Fruit fly (Drosophila melanogaster): ENCODE data around the gene CG3246.

The CG3246 gene

dm6 chr2L:3477057-3477755 is 15.5 kb upstream of the CG3246 start (continued):
- TF ChIP-seq zf30C (GFP tag; optimal IDR thresholded peaks at IDR 0.05), result no peak
- no peak for TF ChIP-seq CG31441 (GFP tag; IDR thresholded peaks at IDR 0.05)
- TF ChIP-seq wor (GFP tag; IDR thresholded peaks at IDR 0.05), result no peak
- no peak for TF ChIP-seq CG11696 (GFP tag; IDR thresholded peaks at IDR 0.05)
- no peak for TF ChIP-seq fd64A (GFP tag; optimal IDR thresholded peaks at IDR 0.05)
- TF ChIP-seq D19B (GFP tag; optimal IDR thresholded peaks at IDR 0.05), result peak; percentile 96
- TF ChIP-seq CG9817 (tag; optimal IDR thresholded peaks at IDR 0.05), result peak; percentile 39
- TF ChIP-seq cas (GFP tag; IDR thresholded peaks at IDR 0.05), result no peak
- no peak for TF ChIP-seq CkIIα-i1 (GFP tag; IDR thresholded peaks at IDR 0.05)
- no peak for TF ChIP-seq eyg (GFP tag; optimal IDR thresholded peaks at IDR 0.05)
- TF ChIP-seq CG6272 (GFP tag; IDR thresholded peaks at IDR 0.05), result no peak
- TF ChIP-seq bsh (GFP tag; optimal IDR thresholded peaks at IDR 0.05), result peak; percentile 13 to 28
- TF ChIP-seq Lpt (GFP tag; optimal IDR thresholded peaks at IDR 0.05), result no peak
- TF ChIP-seq CG6689 (GFP tag; IDR thresholded peaks at IDR 0.05), result no peak
- peak; percentile 50 for TF ChIP-seq Bteb2 (GFP tag; optimal IDR thresholded peaks at IDR 0.05)
- TF ChIP-seq MBD-R2 (GFP tag; IDR thresholded peaks at IDR 0.05), result no peak
- peak; percentile 21 for TF ChIP-seq Atf3 (GFP tag; optimal IDR thresholded peaks at IDR 0.05)
- TF ChIP-seq croc (GFP tag; conservative IDR thresholded peaks at IDR 0.05), result no peak
- TF ChIP-seq CG6791 (GFP tag; IDR thresholded peaks at IDR 0.05; ENCODE audit: partially characterized antibody), result 0 out of 3 replicates have a peak, but pooled peaks have one; percentile 14
- TF ChIP-seq Gug (GFP tag; IDR thresholded peaks at IDR 0.05), result no peak; the same call in 3 of the 4 replicates
- TF ChIP-seq Dek (tag; optimal IDR thresholded peaks at IDR 0.05), result peak; percentile 14
- TF ChIP-seq ranshi (GFP tag; IDR thresholded peaks at IDR 0.05), result peak; percentile 49
- TF ChIP-seq Dip3 (GFP tag; optimal IDR thresholded peaks at IDR 0.05), result peak; percentile 30
- no peak for TF ChIP-seq ro (GFP tag; IDR thresholded peaks at IDR 0.05)
- no peak for TF ChIP-seq CG14965 (GFP tag; optimal IDR thresholded peaks at IDR 0.05; ENCODE audit: borderline replicate concordance)
- no peak for TF ChIP-seq CG31224 (GFP tag; IDR thresholded peaks at IDR 0.05)
- TF ChIP-seq cwo (GFP tag; optimal IDR thresholded peaks at IDR 0.05), result peak; percentile 76
- TF ChIP-seq sima (GFP tag; optimal IDR thresholded peaks at IDR 0.05), result no peak
- no peak for TF ChIP-seq Bdp1 (GFP tag; optimal IDR thresholded peaks at IDR 0.05)
- no peak for TF ChIP-seq grn (GFP tag; optimal IDR thresholded peaks at IDR 0.05)
- peak; percentile 17 for TF ChIP-seq pum (GFP tag; optimal IDR thresholded peaks at IDR 0.05)
- TF ChIP-seq chn (GFP tag; optimal IDR thresholded peaks at IDR 0.05), result peak; percentile 36
- TF ChIP-seq stc (GFP tag; IDR thresholded peaks at IDR 0.05), result no peak
- peak; percentile 36 for TF ChIP-seq slou (GFP tag; optimal IDR thresholded peaks at IDR 0.05)
- TF ChIP-seq gsb-n (tag; optimal IDR thresholded peaks at IDR 0.05), result no peak
- no peak for TF ChIP-seq sqz (GFP tag; optimal IDR thresholded peaks at IDR 0.05)
- no peak; the same call in 1 of the 2 replicates for TF ChIP-seq Taf1 (GFP tag; IDR thresholded peaks at IDR 0.05)
- TF ChIP-seq fru (optimal IDR thresholded peaks at IDR 0.05), result no peak
- no peak for TF ChIP-seq aop (GFP tag; IDR thresholded peaks at IDR 0.05)
- no peak for TF ChIP-seq fu2 (GFP tag; optimal IDR thresholded peaks at IDR 0.05)
- peak; percentile 72 for TF ChIP-seq Med (GFP tag)
- no peak for TF ChIP-seq Dfd (GFP tag; optimal IDR thresholded peaks at IDR 0.05)
- peak; percentile 3 to 44 for TF ChIP-seq chif (GFP tag; optimal IDR thresholded peaks at IDR 0.05)
- no peak for TF ChIP-seq wdn (GFP tag; IDR thresholded peaks at IDR 0.05)
- TF ChIP-seq dpn (GFP tag; optimal IDR thresholded peaks at IDR 0.05), result peak; percentile 50 to 64
- TF ChIP-seq zfh2 (GFP tag; optimal IDR thresholded peaks at IDR 0.05), result peak; percentile 42
- TF ChIP-seq Dref (GFP tag; IDR thresholded peaks at IDR 0.05), result no peak
- peak; percentile 57 for TF ChIP-seq CG7786 (GFP tag; optimal IDR thresholded peaks at IDR 0.05)
- TF ChIP-seq psq (GFP tag; optimal IDR thresholded peaks at IDR 0.05), result no peak
- no peak for TF ChIP-seq CG17612 (GFP tag; IDR thresholded peaks at IDR 0.05)
- peak; percentile 44 for TF ChIP-seq PHDP (tag; optimal IDR thresholded peaks at IDR 0.05)
- peak in 1 of 2 experiments; percentile 38 for TF ChIP-seq Hr51 (GFP tag; optimal IDR thresholded peaks at IDR 0.05)
